Worm (Caenorhabditis elegans) whole organism, L2 larva: ENCODE measurements around the gene T13H5.8.

Experiments used
- C34F6.9 ChIP-seq: fragments of 150-350 bp; optimal IDR thresholded peaks from 2 replicates; lab custom pipeline; 2014; ENCODE audit warnings: missing biosample characterization, missing genetic modification characterization
- F13H6.1 ChIP-seq: sonication (generic microtip); optimal IDR thresholded peaks from 2 replicates; lab custom pipeline; 2016; ENCODE audit warnings: missing genetic modification characterization, missing compliant biosample characterization
- R02D3.7 ChIP-seq: fragments of 150-350 bp; optimal IDR thresholded peaks from 2 replicates; lab custom pipeline; 2014; ENCODE audit warnings: missing biosample characterization, missing genetic modification characterization
- Y55F3AM.14 ChIP-seq: fragments of 200-800 bp; sonication (Bioruptor generic); optimal IDR thresholded peaks from 2 replicates; lab custom pipeline; 2018; ENCODE audit warnings: mild to moderate bottlenecking, missing genetic modification characterization, missing compliant biosample characterization
- ZK546.5 ChIP-seq: sonication (generic microtip); optimal IDR thresholded peaks from 2 replicates; lab custom pipeline; 2017; ENCODE audit warnings: missing biosample characterization, missing genetic modification characterization
- alr-1 ChIP-seq: fragments of 150-350 bp; optimal IDR thresholded peaks from 2 replicates; lab custom pipeline; 2014; ENCODE audit warnings: missing biosample characterization, missing genetic modification characterization
- aly-2 ChIP-seq: fragments of 150-350 bp; optimal IDR thresholded peaks from 2 replicates; lab custom pipeline; 2014; ENCODE audit warnings: missing biosample characterization, missing genetic modification characterization
- ama-1 ChIP-seq: fragments of 150-350 bp; optimal IDR thresholded peaks from 2 replicates; lab custom pipeline; 2018; ENCODE audit warnings: inconsistent platforms
- blmp-1 ChIP-seq: sonication (generic microtip); optimal IDR thresholded peaks from 2 replicates; lab custom pipeline; 2017; ENCODE audit warnings: missing genetic modification characterization, mild to moderate bottlenecking, missing compliant biosample characterization, antibody characterized with exemption, moderate library complexity; ENCODE audit not compliant: insufficient read depth
- ceh-16 ChIP-seq: fragments of 150-350 bp; optimal IDR thresholded peaks from 2 replicates; lab custom pipeline; 2014; ENCODE audit warnings: missing biosample characterization, missing genetic modification characterization
- ceh-82 ChIP-seq: fragments of 150-350 bp; optimal IDR thresholded peaks from 2 replicates; lab custom pipeline; 2014; ENCODE audit warnings: missing biosample characterization, missing genetic modification characterization
- crh-2 ChIP-seq: sonication (generic microtip); optimal IDR thresholded peaks from 2 replicates; lab custom pipeline; 2017; ENCODE audit warnings: missing biosample characterization, missing genetic modification characterization
- dmd-4 ChIP-seq: sonication (generic microtip); optimal IDR thresholded peaks from 2 replicates; lab custom pipeline; 2017; ENCODE audit warnings: missing biosample characterization, missing genetic modification characterization
- egl-27 ChIP-seq: sonication (generic microtip); optimal IDR thresholded peaks from 3 replicates; lab custom pipeline; 2017; ENCODE audit warnings: missing biosample characterization, missing genetic modification reagents, missing genetic modification characterization
- elt-1 ChIP-seq: fragments of 150-350 bp; optimal IDR thresholded peaks from 2 replicates; lab custom pipeline; 2014; ENCODE audit warnings: missing biosample characterization, missing genetic modification characterization
- elt-3 ChIP-seq: sonication (generic microtip); optimal IDR thresholded peaks from 2 replicates; lab custom pipeline; 2017; ENCODE audit warnings: missing biosample characterization, missing genetic modification characterization
- fos-1 ChIP-seq: fragments of 150-350 bp; optimal IDR thresholded peaks from 2 replicates; lab custom pipeline; 2014; ENCODE audit warnings: missing biosample characterization, missing genetic modification characterization
- gmeb-1 ChIP-seq: fragments of 150-350 bp; optimal IDR thresholded peaks from 2 replicates; lab custom pipeline; 2014; ENCODE audit warnings: missing biosample characterization, missing genetic modification characterization
- lin-11 ChIP-seq: fragments of 150-350 bp; sonication (generic microtip); optimal IDR thresholded peaks from 2 replicates; lab custom pipeline; 2014; ENCODE audit warnings: missing biosample characterization, missing genetic modification characterization, inconsistent platforms, mixed read lengths
- lin-13 ChIP-seq: fragments of 150-350 bp; optimal IDR thresholded peaks from 2 replicates; lab custom pipeline; 2014; ENCODE audit warnings: missing biosample characterization, missing genetic modification reagents, missing genetic modification characterization
- lin-39 ChIP-seq: fragments of 150-350 bp; optimal IDR thresholded peaks from 2 replicates; lab custom pipeline; 2014; ENCODE audit warnings: missing biosample characterization, missing genetic modification reagents, missing genetic modification characterization
- lsy-2 ChIP-seq, 2 experiments: fragments of 150-350 bp in 1 of 2; sonication (generic microtip) in 1 of 2; optimal IDR thresholded peaks; 2 replicates each; lab custom pipeline; 2014 to 2017; ENCODE audit warnings: missing biosample characterization in 2 of 2, missing genetic modification characterization in 2 of 2
- mab-5 ChIP-seq: fragments of 150-350 bp; optimal IDR thresholded peaks from 2 replicates; lab custom pipeline; 2014; ENCODE audit warnings: missing biosample characterization, missing genetic modification characterization
- mbf-1 ChIP-seq: sonication (generic microtip); optimal IDR thresholded peaks from 2 replicates; lab custom pipeline; 2017; ENCODE audit warnings: missing biosample characterization, missing genetic modification characterization
- mdl-1 ChIP-seq, 2 experiments: fragments of 150-350 bp in 1 of 2; sonication (generic microtip) in 1 of 2; optimal IDR thresholded peaks; 2 replicates each; lab custom pipeline; 2017; ENCODE audit warnings: missing biosample characterization in 2 of 2, missing genetic modification characterization in 2 of 2
- nhr-10 ChIP-seq: sonication (generic microtip); optimal IDR thresholded peaks from 2 replicates; lab custom pipeline; 2017; ENCODE audit warnings: missing biosample characterization, missing genetic modification characterization
- nhr-11 ChIP-seq: fragments of 150-350 bp; optimal IDR thresholded peaks from 2 replicates; lab custom pipeline; 2014; ENCODE audit warnings: missing biosample characterization, missing genetic modification characterization
- nhr-12 ChIP-seq: fragments of 150-350 bp; optimal IDR thresholded peaks from 2 replicates; lab custom pipeline; 2014; ENCODE audit warnings: missing biosample characterization, missing genetic modification characterization
- nhr-129 ChIP-seq: fragments of 150-350 bp; optimal IDR thresholded peaks from 2 replicates; lab custom pipeline; 2014; ENCODE audit warnings: missing biosample characterization, missing genetic modification characterization
- nhr-21 ChIP-seq: fragments of 150-350 bp; optimal IDR thresholded peaks from 2 replicates; lab custom pipeline; 2014; ENCODE audit warnings: missing biosample characterization, missing genetic modification characterization
- nhr-23 ChIP-seq: fragments of 150-350 bp; optimal IDR thresholded peaks from 2 replicates; lab custom pipeline; 2014; ENCODE audit warnings: missing biosample characterization, missing genetic modification reagents, missing genetic modification characterization
- nhr-237 ChIP-seq: fragments of 150-350 bp; optimal IDR thresholded peaks from 2 replicates; lab custom pipeline; 2014; ENCODE audit warnings: missing biosample characterization, missing genetic modification characterization
- nhr-25 ChIP-seq: fragments of 150-350 bp; sonication (generic microtip); optimal IDR thresholded peaks from 3 replicates; lab custom pipeline; 2014; ENCODE audit warnings: missing biosample characterization, missing genetic modification characterization
- nhr-6 ChIP-seq: fragments of 150-350 bp; optimal IDR thresholded peaks from 2 replicates; lab custom pipeline; 2014; ENCODE audit warnings: missing biosample characterization, missing genetic modification characterization
- nhr-77 ChIP-seq: fragments of 150-350 bp; optimal IDR thresholded peaks from 2 replicates; lab custom pipeline; 2014; ENCODE audit warnings: missing biosample characterization, missing genetic modification characterization
- peb-1 ChIP-seq: fragments of 150-350 bp; optimal IDR thresholded peaks from 2 replicates; lab custom pipeline; 2014; ENCODE audit warnings: missing biosample characterization, missing genetic modification characterization
- sem-4 ChIP-seq: fragments of 150-350 bp; optimal IDR thresholded peaks from 2 replicates; lab custom pipeline; 2014; ENCODE audit warnings: missing biosample characterization, missing genetic modification reagents, missing genetic modification characterization
- skn-1 ChIP-seq: sonication (generic microtip); optimal IDR thresholded peaks from 2 replicates; lab custom pipeline; 2017; ENCODE audit warnings: missing biosample characterization, missing genetic modification characterization
- sma-3 ChIP-seq: sonication (generic microtip); optimal IDR thresholded peaks from 2 replicates; lab custom pipeline; 2016; ENCODE audit warnings: missing genetic modification reagents, missing genetic modification characterization, missing compliant biosample characterization
- sma-9 ChIP-seq, 2 experiments: fragments of 150-350 bp in 1 of 2; sonication (generic microtip) in 1 of 2; optimal IDR thresholded peaks; 2 replicates each; lab custom pipeline; 2014 to 2016; ENCODE audit warnings: missing genetic modification characterization in 2 of 2, mild to moderate bottlenecking in 1 of 2, missing biosample characterization in 1 of 2, missing compliant biosample characterization in 1 of 2, missing genetic modification reagents in 1 of 2, moderate library complexity in 1 of 2
- snpc-4 ChIP-seq: fragments of 150-350 bp; optimal IDR thresholded peaks from 2 replicates; lab custom pipeline; 2014; ENCODE audit warnings: missing biosample characterization, missing genetic modification characterization
- unc-39 ChIP-seq: fragments of 150-350 bp; optimal IDR thresholded peaks from 2 replicates; lab custom pipeline; 2014; ENCODE audit warnings: missing biosample characterization, missing genetic modification characterization
- unc-55 ChIP-seq: fragments of 150-350 bp; sonication (generic microtip); optimal IDR thresholded peaks from 3 replicates; lab custom pipeline; 2014; ENCODE audit warnings: missing biosample characterization, missing genetic modification reagents, missing genetic modification characterization
- unc-62 ChIP-seq: fragments of 150-350 bp; optimal IDR thresholded peaks from 2 replicates; lab custom pipeline; 2014; ENCODE audit warnings: missing biosample characterization, missing genetic modification reagents, missing genetic modification characterization
- zag-1 ChIP-seq: fragments of 150-350 bp; optimal IDR thresholded peaks from 2 replicates; lab custom pipeline; 2014; ENCODE audit warnings: missing biosample characterization, missing genetic modification characterization
- ztf-1 ChIP-seq: fragments of 200-800 bp; sonication (Bioruptor generic); conservative IDR thresholded peaks from 2 replicates; pipeline ENCODE4 v1.3.6; 2022; ENCODE audit warnings: missing genetic modification characterization, missing compliant biosample characterization
- ztf-11 ChIP-seq: sonication (generic microtip); optimal IDR thresholded peaks from 2 replicates; lab custom pipeline; 2017; ENCODE audit warnings: missing biosample characterization, missing genetic modification characterization
- ztf-4 ChIP-seq: fragments of 150-350 bp; optimal IDR thresholded peaks from 2 replicates; lab custom pipeline; 2014; ENCODE audit warnings: missing biosample characterization, missing genetic modification characterization

T13H5.8 gene

ce11 chrII:8568234-8568969 is 50.1 kb downstream of the T13H5.8 start:
- TF ChIP-seq nhr-237 (no peak), nhr-11 (tag; lab: Kevin White, UChicago) (no peak), nhr-10 (no peak), sma-9 (GFP tag; optimal IDR thresholded peaks at IDR 0.05; lab: Kevin White, UChicago) (no peak), sma-9 (tag; optimal IDR thresholded peaks at IDR 0.05; lab: Kevin White, UChicago) (no peak), nhr-23 (tag; lab: Kevin White, UChicago) (no peak), nhr-77 (tag; lab: Kevin White, UChicago) (no peak), lin-39 (no peak)

- TF ChIP-seq ZK546.5 (tag; lab: Kevin White, UChicago) (peak; percentile 96), nhr-77 (tag; lab: Kevin White, UChicago) (no peak), nhr-6 (peak; percentile 71), nhr-12 (tag; lab: Kevin White, UChicago) (peak; percentile 52), nhr-11 (tag; lab: Kevin White, UChicago) (no peak), fos-1 (tag; lab: Kevin White, UChicago) (peak; percentile 81), egl-27 (no peak), sma-9 (GFP tag; optimal IDR thresholded peaks at IDR 0.05; lab: Kevin White, UChicago) (peak; percentile 79), sma-9 (tag; optimal IDR thresholded peaks at IDR 0.05; lab: Kevin White, UChicago) (no peak), lin-11 (peak; percentile 95), ama-1 (lab: Kevin White, UChicago) (peak; percentile 78), mdl-1 (tag; optimal IDR thresholded peaks at IDR 0.05; lab: Kevin White, UChicago) (peak in 1 of 2 experiments; percentile 51), aly-2 (tag; lab: Kevin White, UChicago) (no peak), nhr-237 (peak; percentile 38), crh-2 (tag; lab: Kevin White, UChicago) (peak; percentile 96), skn-1 (tag; lab: Kevin White, UChicago) (no peak), peb-1 (tag; lab: Kevin White, UChicago) (no peak), ceh-16 (peak; percentile 66), unc-55 (GFP tag; lab: Kevin White, UChicago) (peak; percentile 97), unc-39 (no peak), nhr-21 (tag; lab: Kevin White, UChicago) (peak; percentile 81), snpc-4 (tag; lab: Kevin White, UChicago) (peak; percentile 80), sma-3 (GFP tag; lab: Kevin White, UChicago) (peak; percentile 88), blmp-1 (tag; lab: Kevin White, UChicago) (peak; percentile 33), nhr-25 (tag; lab: Kevin White, UChicago) (peak; percentile 87), unc-62 (no peak), lsy-2 (tag; optimal IDR thresholded peaks at IDR 0.05; lab: Kevin White, UChicago) (peak; percentile 93 to 99), nhr-129 (tag; lab: Kevin White, UChicago) (peak; percentile 92), elt-3 (no peak), alr-1 (no peak), Y55F3AM.14 (peak; percentile 15), ztf-4 (tag; lab: Kevin White, UChicago) (peak; percentile 71), elt-1 (tag; lab: Kevin White, UChicago) (no peak), sem-4 (peak; percentile 74), ceh-82 (tag; lab: Kevin White, UChicago) (no peak), lin-13 (peak; percentile 88), F13H6.1 (tag; lab: Kevin White, UChicago) (peak; percentile 88), zag-1 (peak; percentile 71), mab-5 (tag; lab: Kevin White, UChicago) (peak; percentile 42), gmeb-1 (tag; lab: Kevin White, UChicago) (peak; percentile 97), ztf-11 (tag; lab: Kevin White, UChicago) (no peak), mbf-1 (tag; lab: Kevin White, UChicago) (no peak), ztf-1 (GFP tag; lab: Robert Waterston, UW) (no peak), dmd-4 (no peak), R02D3.7 (peak; percentile 5), nhr-10 (no peak), C34F6.9 (tag; lab: Kevin White, UChicago) (peak; percentile 98), nhr-23 (tag; lab: Kevin White, UChicago) (no peak), lin-39 (no peak)
These were observed 51.0 kb downstream of the T13H5.8 start, which contains the start of the genes col-38 and rpl-5 for ce11 chrII:8569038-8569977. col-38 (minus strand) TSS chrII:8569088. rpl-5 (plus strand) TSS chrII:8569927.
